Fruit fly (Drosophila melanogaster) whole organism, pupa: ENCODE data around the gene CG15253.
"Not testable (repeated sequence)": the region's sequence is repeated elsewhere in the genome, so short reads cannot be mapped to it uniquely, and the experiment has no call there.

Source experiments
- CG10348 ChIP-seq: fragments of 200-800 bp; sonication (Bioruptor generic); IDR thresholded peaks from 2 replicates; pipeline ENCODE4 v1.3.6; 2022; ENCODE audit warnings: missing biosample characterization, missing genetic modification characterization
- CG12605 ChIP-seq: fragments of 200-800 bp; sonication (Bioruptor generic); IDR thresholded peaks from 2 replicates; pipeline ENCODE4 v1.3.6; 2022; ENCODE audit warnings: missing biosample characterization, missing genetic modification characterization
- CG13204 ChIP-seq: fragments of 200-800 bp; sonication (Bioruptor generic); optimal IDR thresholded peaks from 2 replicates; lab custom pipeline; 2018; ENCODE audit warnings: missing biosample characterization, mild to moderate bottlenecking, missing genetic modification characterization, moderate library complexity
- CG14655 ChIP-seq: fragments of 200-800 bp; sonication (Bioruptor generic); optimal IDR thresholded peaks from 3 replicates; lab custom pipeline; 2017; ENCODE audit warnings: mild to moderate bottlenecking, missing biosample characterization, missing genetic modification reagents, missing genetic modification characterization
- CG15710 ChIP-seq: fragments of 200-800 bp; sonication (Bioruptor generic); optimal IDR thresholded peaks from 2 replicates; lab custom pipeline; 2018; ENCODE audit warnings: missing biosample characterization, mild to moderate bottlenecking, missing genetic modification characterization, moderate library complexity
- CG17806 ChIP-seq: fragments of 200-800 bp; sonication (Bioruptor generic); optimal IDR thresholded peaks from 2 replicates; lab custom pipeline; 2018; ENCODE audit warnings: missing biosample characterization, mild to moderate bottlenecking, missing genetic modification characterization, moderate library complexity
- CG32121 ChIP-seq: fragments of 200-800 bp; sonication (Bioruptor generic); IDR thresholded peaks from 2 replicates; pipeline ENCODE4 v1.3.6; 2022; ENCODE audit warnings: missing biosample characterization, missing genetic modification characterization
- CG34367 ChIP-seq: fragments of 200-800 bp; sonication (Bioruptor generic); optimal IDR thresholded peaks from 2 replicates; lab custom pipeline; 2018; ENCODE audit warnings: missing biosample characterization, mild to moderate bottlenecking, missing genetic modification characterization
- CG4496 ChIP-seq: fragments of 200-800 bp; sonication (Bioruptor generic); IDR thresholded peaks from 3 replicates; pipeline ENCODE4 v1.3.6; 2022; ENCODE audit warnings: missing biosample characterization, missing genetic modification characterization
- CG8159 ChIP-seq: fragments of 200-800 bp; sonication (Bioruptor generic); optimal IDR thresholded peaks from 3 replicates; lab custom pipeline; 2018; ENCODE audit warnings: missing biosample characterization, mild to moderate bottlenecking, missing genetic modification characterization, moderate library complexity
- CG8301 ChIP-seq: fragments of 200-800 bp; sonication (Bioruptor generic); optimal IDR thresholded peaks from 2 replicates; lab custom pipeline; 2018; ENCODE audit warnings: missing biosample characterization, mild to moderate bottlenecking, missing genetic modification characterization
- CG9948 ChIP-seq: fragments of 200-800 bp; sonication (Bioruptor generic); optimal IDR thresholded peaks from 2 replicates; lab custom pipeline; 2018; ENCODE audit warnings: missing biosample characterization, mild to moderate bottlenecking, missing genetic modification characterization, moderate library complexity
- D1 ChIP-seq: fragments of 200-800 bp; sonication (Bioruptor generic); optimal IDR thresholded peaks from 2 replicates; lab custom pipeline; 2018; ENCODE audit warnings: missing biosample characterization, mild to moderate bottlenecking, missing genetic modification characterization, moderate library complexity
- EcR ChIP-seq: fragments of 200-800 bp; sonication (Bioruptor generic); optimal IDR thresholded peaks from 3 replicates; lab custom pipeline; 2019; ENCODE audit warnings: missing biosample characterization, missing genetic modification characterization, mild to moderate bottlenecking, moderate library complexity, missing genetic modification reagents
- Ets98B ChIP-seq: fragments of 200-800 bp; sonication (Bioruptor generic); IDR thresholded peaks from 2 replicates; pipeline ENCODE4 v1.3.6; 2022; ENCODE audit warnings: missing biosample characterization, missing genetic modification characterization
- Pif1A ChIP-seq: fragments of 200-800 bp; sonication (Bioruptor generic); optimal IDR thresholded peaks from 3 replicates; lab custom pipeline; 2016; ENCODE audit warnings: missing biosample characterization, missing genetic modification characterization
- Pif1B ChIP-seq: fragments of 200-800 bp; sonication (Bioruptor generic); optimal IDR thresholded peaks from 3 replicates; lab custom pipeline; 2016; ENCODE audit warnings: missing biosample characterization, missing genetic modification characterization
- Snoo ChIP-seq: fragments of 200-800 bp; sonication (Bioruptor generic); optimal IDR thresholded peaks from 3 replicates; lab custom pipeline; 2017; ENCODE audit warnings: missing biosample characterization, mild to moderate bottlenecking, missing genetic modification characterization, inconsistent platforms
- fd96Ca ChIP-seq: fragments of 200-800 bp; sonication (Bioruptor generic); IDR thresholded peaks from 3 replicates; pipeline ENCODE4 v1.3.6; 2022; ENCODE audit warnings: missing biosample characterization, missing genetic modification characterization
- gl ChIP-seq: fragments of 200-800 bp; sonication (Bioruptor generic); optimal IDR thresholded peaks from 2 replicates; lab custom pipeline; 2018; ENCODE audit warnings: missing biosample characterization, mild to moderate bottlenecking, missing genetic modification characterization
- rn ChIP-seq: fragments of 200-800 bp; sonication (Bioruptor generic); IDR thresholded peaks from 2 replicates; pipeline ENCODE4 v1.3.6; 2022; ENCODE audit warnings: missing biosample characterization, missing genetic modification characterization

The CG15253 gene

dm6 chr2L:15616251-15616650, at the start of gene CG15253:
Gene CG15253 (minus strand): TSS chr2L:15616351.
- TF ChIP-seq CG10348 (GFP tag; lab: Robert Waterston, UW) (no peak), CG14655 (GFP tag; lab: Kevin White, UChicago) (no peak), CG15710 (tag; lab: Kevin White, UChicago) (no peak), CG34367 (tag; lab: Kevin White, UChicago) (no peak), CG17806 (tag; lab: Kevin White, UChicago) (no peak), CG12605 (no peak), Ets98B (GFP tag; lab: Robert Waterston, UW) (no peak), Pif1A (GFP tag; lab: Kevin White, UChicago) (no peak), gl (no peak), CG32121 (no peak), CG8159 (tag; lab: Kevin White, UChicago) (no peak), fd96Ca (no peak), CG13204 (no peak), Snoo (no peak), D1 (tag; lab: Kevin White, UChicago) (no peak), CG4496 (GFP tag; lab: Robert Waterston, UW) (no peak)

DNA sequence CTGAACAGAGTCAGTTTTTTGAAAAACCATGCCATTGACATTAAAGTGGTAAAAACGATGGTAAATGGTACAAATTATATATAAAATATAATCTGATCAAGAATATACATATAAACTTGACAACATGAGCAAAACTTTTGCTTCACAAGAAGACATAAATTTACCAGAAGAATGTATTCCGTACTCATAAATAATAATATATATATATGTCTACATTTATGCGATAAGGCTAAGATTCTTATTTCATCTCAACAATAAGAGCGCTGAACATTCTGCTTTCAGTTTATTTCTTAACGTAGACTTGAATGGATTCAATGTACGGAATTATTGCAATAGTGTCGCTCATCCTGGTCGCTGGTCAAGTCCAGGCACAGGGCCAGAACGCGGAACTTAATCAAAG, 44.6 kb upstream of the CG15253 start, which contains the start of gene CG18477:
TSS of gene CG18477 (plus strand) at position 301 of the 400 bp plus-strand sequence.
- TF ChIP-seq Ets98B (GFP tag; lab: Robert Waterston, UW); CG12605; CG10348 (GFP tag; lab: Robert Waterston, UW): not testable (repeated sequence)

- not testable (repeated sequence) for TF ChIP-seq CG10348 (GFP tag; lab: Robert Waterston, UW); CG14655 (GFP tag; lab: Kevin White, UChicago); Pif1B
Observed at dm6 chr2L:15659374-15659773, 43.2 kb upstream of the CG15253 start, which contains the start of gene CG44141. Gene CG44141 (minus strand): TSS chr2L:15659474.

DNA sequence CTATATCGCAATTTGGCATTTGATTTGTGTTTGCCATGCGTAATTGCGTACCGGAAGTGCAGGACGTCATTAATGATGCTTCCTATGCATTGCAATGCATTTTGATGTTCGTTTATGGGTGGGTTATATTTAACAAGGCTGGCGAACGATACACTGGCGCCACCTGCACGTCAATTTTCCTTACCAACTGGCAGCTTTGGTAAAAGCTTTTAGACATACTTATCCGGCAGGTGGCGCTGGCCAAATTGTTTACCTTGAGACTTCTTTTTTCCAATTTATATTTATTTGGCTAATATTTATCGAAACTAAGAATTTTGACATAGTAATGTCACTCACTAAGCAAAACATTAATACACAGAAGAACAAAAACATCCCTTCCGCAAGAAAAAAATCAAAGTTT, 27.6 kb upstream of the CG15253 start:
- TF ChIP-seq CG14655 (GFP tag; lab: Kevin White, UChicago) (no peak), CG34367 (tag; lab: Kevin White, UChicago) (no peak), D1 (tag; lab: Kevin White, UChicago) (peak; percentile 75), CG8301 (tag; lab: Kevin White, UChicago) (no peak)

DNA sequence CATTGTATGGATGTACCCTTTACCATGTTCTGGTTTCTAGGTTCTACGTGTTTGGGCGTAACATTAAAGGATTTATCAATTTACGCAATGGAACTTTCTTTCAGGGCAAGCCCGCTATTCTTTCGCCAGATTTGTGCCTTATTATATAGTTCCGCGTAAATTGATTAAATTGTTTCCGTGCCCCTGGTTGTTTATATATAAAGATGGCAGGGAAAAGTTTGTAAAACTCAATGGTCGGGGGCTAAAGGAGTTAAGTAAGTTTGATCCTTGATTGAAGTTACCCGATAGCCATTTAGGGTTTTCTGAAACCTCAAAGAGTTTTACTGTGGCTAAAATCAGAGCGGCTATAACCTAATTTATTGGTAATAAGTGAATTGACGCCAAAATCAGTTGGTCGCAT, 25.5 kb upstream of the CG15253 start:
- no peak for TF ChIP-seq CG9948 (tag; lab: Kevin White, UChicago)
- TF ChIP-seq D1 (tag; lab: Kevin White, UChicago): no peak
- TF ChIP-seq CG17806 (tag; lab: Kevin White, UChicago): no peak
- TF ChIP-seq CG13204: no peak
- TF ChIP-seq Pif1A (GFP tag; lab: Kevin White, UChicago): no peak
- no peak for TF ChIP-seq rn
- no peak for TF ChIP-seq CG8301 (tag; lab: Kevin White, UChicago)

- TF ChIP-seq Ets98B (GFP tag; lab: Robert Waterston, UW) (no peak), CG8301 (tag; lab: Kevin White, UChicago) (no peak), CG32121 (no peak), CG12605 (no peak), CG15710 (tag; lab: Kevin White, UChicago) (no peak), D1 (tag; lab: Kevin White, UChicago) (no peak), EcR (no peak), Pif1B (no peak), fd96Ca (no peak), CG9948 (tag; lab: Kevin White, UChicago) (no peak), CG17806 (tag; lab: Kevin White, UChicago) (no peak), Snoo (no peak), CG34367 (tag; lab: Kevin White, UChicago) (no peak), rn (no peak), CG10348 (GFP tag; lab: Robert Waterston, UW) (no peak), CG4496 (GFP tag; lab: Robert Waterston, UW) (no peak), CG8159 (tag; lab: Kevin White, UChicago) (no peak), CG14655 (GFP tag; lab: Kevin White, UChicago) (no peak)
- TF ChIP-seq, all 21 proteins: peak for 0
Observed at dm6 chr2L:15629596-15630168, 13.5 kb upstream of the CG15253 start, which contains the start of gene CG18480. Gene CG18480 (plus strand): TSS chr2L:15630002.

DNA sequence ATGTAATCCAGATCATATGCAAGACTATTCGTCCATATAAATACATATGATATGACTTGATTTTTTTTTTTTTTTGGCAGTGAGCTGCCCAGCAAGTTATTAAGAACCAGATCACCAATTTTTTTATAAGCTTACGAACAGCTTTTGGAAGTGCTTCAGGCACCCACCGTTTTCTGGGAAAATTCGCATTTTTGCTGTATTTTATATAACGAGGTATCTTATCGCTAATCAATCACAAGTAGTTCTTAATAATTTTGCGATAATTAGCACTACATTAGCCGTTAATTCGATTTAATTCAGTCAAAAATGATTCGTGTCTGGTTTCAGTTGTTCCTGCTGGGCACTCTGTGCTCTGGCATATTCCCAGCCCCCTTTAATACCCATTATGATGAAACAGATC, 12.2 kb upstream of the CG15253 start, which contains the start of gene CG7631:
TSS of gene CG7631 (plus strand) at position 301 of the 400 bp plus-strand sequence.
- no peak for TF ChIP-seq Ets98B (GFP tag; lab: Robert Waterston, UW)
- no peak for TF ChIP-seq CG10348 (GFP tag; lab: Robert Waterston, UW)
- TF ChIP-seq CG13204: no peak
- no peak for TF ChIP-seq Pif1A (GFP tag; lab: Kevin White, UChicago)
- no peak for TF ChIP-seq CG12605
- no peak for TF ChIP-seq CG15710 (tag; lab: Kevin White, UChicago)
- TF ChIP-seq Pif1B: no peak
- no peak for TF ChIP-seq gl
- no peak for TF ChIP-seq CG32121
- no peak for TF ChIP-seq CG34367 (tag; lab: Kevin White, UChicago)
- TF ChIP-seq CG8159 (tag; lab: Kevin White, UChicago): no peak
- no peak for TF ChIP-seq CG8301 (tag; lab: Kevin White, UChicago)
- TF ChIP-seq CG9948 (tag; lab: Kevin White, UChicago): no peak
- no peak for TF ChIP-seq fd96Ca
- no peak for TF ChIP-seq CG4496 (GFP tag; lab: Robert Waterston, UW)
- TF ChIP-seq Snoo: no peak
- TF ChIP-seq D1 (tag; lab: Kevin White, UChicago): no peak
- no peak for TF ChIP-seq EcR
- no peak for TF ChIP-seq CG17806 (tag; lab: Kevin White, UChicago)
